Worm (Caenorhabditis elegans) whole organism, L4 larva: ENCODE measurements around the gene let-653.

Experiments
- aly-2 ChIP-seq: sonication (generic microtip); optimal IDR thresholded peaks from 2 replicates; lab custom pipeline; 2018; ENCODE audit warnings: missing biosample characterization, missing genetic modification characterization
- ceh-20 ChIP-seq: fragments of 200-800 bp; sonication (Bioruptor generic); IDR thresholded peaks from 2 replicates; pipeline ENCODE4 v1.3.6; 2022; ENCODE audit warnings: missing genetic modification reagents, missing genetic modification characterization, missing compliant biosample characterization
- ceh-44 ChIP-seq: fragments of 200-800 bp; sonication (Bioruptor generic); IDR thresholded peaks from 2 replicates; pipeline ENCODE4 v1.3.6; 2022; ENCODE audit warnings: missing genetic modification reagents, missing genetic modification characterization, missing compliant biosample characterization
- nhr-102 ChIP-seq: sonication (generic microtip); optimal IDR thresholded peaks from 2 replicates; lab custom pipeline; 2016; ENCODE audit warnings: mild to moderate bottlenecking, missing genetic modification characterization, moderate library complexity, missing compliant biosample characterization
- nhr-11 ChIP-seq: fragments of 150-350 bp; optimal IDR thresholded peaks from 2 replicates; lab custom pipeline; 2014; ENCODE audit warnings: missing biosample characterization, missing genetic modification characterization

- TF ChIP-seq nhr-11 (tag; lab: Kevin White, UChicago) (peak; percentile 73), aly-2 (tag; lab: Kevin White, UChicago) (no peak), ceh-20 (GFP tag; lab: Robert Waterston, UW) (peak; percentile 75), nhr-102 (no peak), ceh-44 (peak; percentile 51; the same call in 1 of the 2 replicates)
Observed at ce11 chrIV:11857159-11857565, 28.3 kb upstream of the let-653 start.
